Worm (Caenorhabditis elegans) whole organism, dauer: ENCODE results near the gene fbxb-98.

Experiments used
- unc-62 ChIP-seq: sonication (generic microtip); optimal IDR thresholded peaks from 2 replicates; lab custom pipeline; 2017; ENCODE audit warnings: missing biosample characterization, missing genetic modification reagents, missing genetic modification characterization

Gene fbxb-98

DNA sequence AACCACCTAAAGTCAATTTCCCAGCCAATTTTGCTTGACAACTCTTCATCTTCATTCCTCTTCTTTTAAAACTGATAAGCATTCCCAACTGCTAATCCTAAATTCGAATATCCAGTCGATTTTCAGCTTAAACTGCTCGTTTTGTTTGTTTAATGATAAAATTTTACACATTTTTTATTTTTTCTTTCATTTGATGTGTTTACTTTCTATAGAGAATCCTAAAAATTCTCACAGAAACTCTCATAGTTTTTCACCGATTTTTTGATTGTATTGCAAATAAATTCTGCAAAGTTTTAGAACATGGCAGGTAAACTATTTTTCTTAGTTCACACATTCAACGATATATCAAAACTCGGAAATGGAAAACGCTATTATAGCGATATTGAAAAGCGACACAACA, 33.3 kb downstream of the fbxb-98 start, which contains the start of gene math-25:
Gene math-25, plus strand, starts transcription at position 301 of the 400 bp plus-strand sequence.
- no peak for TF ChIP-seq unc-62

DNA sequence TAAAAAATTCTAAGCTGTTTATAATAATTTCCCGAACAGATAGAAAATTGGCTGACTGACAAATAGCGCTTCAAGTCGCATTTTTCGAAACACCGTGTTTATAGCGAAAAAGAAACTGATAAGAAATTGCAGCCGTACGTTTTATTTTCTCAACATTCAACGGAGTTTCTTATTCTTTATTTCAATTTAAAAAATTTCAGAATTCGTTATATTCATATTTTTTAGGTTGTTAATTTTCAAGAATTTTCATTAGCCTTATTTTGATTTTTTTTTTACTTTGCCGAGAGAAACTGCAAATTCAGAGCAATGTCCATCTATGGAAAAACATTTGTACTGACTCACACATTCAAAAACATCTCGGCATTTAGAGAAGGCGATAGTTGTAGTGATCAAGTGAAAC, 35.5 kb downstream of the fbxb-98 start, which contains the start of gene C46F9.6:
Gene C46F9.6, plus strand, starts transcription at position 301 of the 400 bp plus-strand sequence.
- no peak for TF ChIP-seq unc-62

DNA sequence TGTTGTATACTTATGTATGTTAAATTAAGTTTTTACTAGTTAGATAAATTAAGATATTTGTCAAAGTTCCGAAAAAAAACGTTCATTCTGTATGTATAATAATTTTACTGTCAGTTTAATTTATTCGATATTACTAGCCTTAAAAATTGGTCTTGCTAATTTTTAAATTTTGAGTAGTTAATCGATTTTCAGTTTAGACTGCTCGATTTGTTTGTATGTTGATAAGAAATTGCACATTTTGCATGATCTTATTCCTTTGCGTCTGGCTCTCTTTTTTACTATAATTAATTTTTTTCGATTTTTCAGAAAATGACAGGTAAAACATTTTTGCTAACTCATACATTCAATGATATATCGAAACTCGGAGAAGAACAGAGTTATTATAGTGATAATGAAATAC, 37.5 kb downstream of the fbxb-98 start, which contains the start of gene math-24:
Gene math-24, plus strand, starts transcription at position 301 of the 400 bp plus-strand sequence.
- no peak for TF ChIP-seq unc-62

DNA sequence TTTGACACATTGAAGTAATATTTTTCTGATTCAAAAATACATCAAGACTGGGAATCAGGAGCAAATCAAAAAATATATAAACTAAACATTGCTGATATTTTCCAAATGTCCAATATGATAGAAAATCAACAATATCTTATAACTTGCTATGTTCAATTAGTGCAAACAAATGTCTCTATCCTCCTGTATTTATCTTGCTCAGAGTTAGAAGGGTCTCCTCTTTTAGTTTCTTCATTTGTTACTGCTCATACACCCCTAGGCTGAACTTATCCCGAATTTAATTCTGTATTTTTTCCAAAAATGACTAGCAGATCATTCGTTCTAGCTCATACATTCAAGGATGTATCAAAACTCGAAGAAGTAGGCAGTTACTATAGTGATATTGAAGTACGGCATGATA, 39.5 kb downstream of the fbxb-98 start, which contains the start of gene math-23:
Gene math-23, plus strand, starts transcription at position 301 of the 400 bp plus-strand sequence.
- TF ChIP-seq unc-62 = no peak

DNA sequence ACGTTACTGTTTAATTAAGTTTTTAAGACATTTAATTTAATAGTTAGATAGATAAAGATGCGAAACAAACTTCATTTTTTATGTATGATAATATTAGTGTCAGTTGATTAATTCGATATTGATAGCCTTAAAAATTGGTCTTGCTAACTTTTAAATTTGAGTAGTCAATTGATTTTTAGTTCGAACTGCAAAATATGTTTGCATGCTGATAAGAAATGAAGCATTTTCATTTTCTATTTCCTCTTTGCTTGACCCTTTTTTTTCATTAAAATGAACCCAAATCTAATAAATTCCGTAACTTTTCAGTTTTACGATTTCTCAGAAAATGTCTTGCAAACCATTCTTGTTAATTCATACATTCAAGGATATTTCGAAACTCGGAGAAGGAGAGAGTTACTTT, 42.7 kb downstream of the fbxb-98 start, which contains the start of gene math-22:
Gene math-22, plus strand, starts transcription at position 301 of the 400 bp plus-strand sequence.
- no peak for TF ChIP-seq unc-62

DNA sequence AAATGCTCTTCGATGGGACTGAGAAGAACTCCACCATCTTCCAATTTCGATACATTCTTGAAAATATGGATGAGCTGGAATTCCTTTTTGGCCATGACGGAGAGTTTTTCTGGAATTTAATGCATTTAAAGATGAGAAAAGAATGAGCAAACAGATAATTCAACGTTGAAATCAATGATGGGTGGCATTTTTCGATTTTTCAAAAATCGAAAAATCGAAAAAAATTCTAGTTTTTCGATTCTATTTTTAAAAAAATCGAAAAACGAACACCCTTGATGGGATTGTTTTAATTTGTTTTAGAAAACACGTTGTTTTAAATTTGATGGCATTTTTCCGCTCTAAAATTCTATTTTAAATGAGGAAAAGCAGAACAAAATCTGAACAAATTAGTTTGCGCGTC, 50.3 kb downstream of the fbxb-98 start, which contains the start of gene math-31:
Gene math-31, minus strand, starts transcription at position 101 of the 400 bp plus-strand sequence.
- no peak for TF ChIP-seq unc-62
